Worm (Caenorhabditis elegans) whole organism, L4 larva: ENCODE results near the gene clec-218.

ENCODE experiments used
- D1046.2 ChIP-seq: fragments of 200-800 bp; sonication (Bioruptor generic); IDR thresholded peaks from 2 replicates; pipeline ENCODE4 v1.3.6; 2022; ENCODE audit warnings: missing genetic modification characterization, missing compliant biosample characterization
- F26F4.8 ChIP-seq: fragments of 200-800 bp; sonication (Bioruptor generic); conservative IDR thresholded peaks from 2 replicates; pipeline ENCODE4 v1.3.6; 2022; ENCODE audit warnings: missing genetic modification characterization, missing compliant biosample characterization
- F44E2.7 ChIP-seq: fragments of 200-800 bp; sonication (Bioruptor generic); IDR thresholded peaks from 2 replicates; pipeline ENCODE4 v2.1.2; 2022; ENCODE audit warnings: missing genetic modification characterization, missing compliant biosample characterization
- R02D3.7 ChIP-seq: fragments of 150-350 bp; sonication (generic microtip); optimal IDR thresholded peaks from 3 replicates; lab custom pipeline; 2014; ENCODE audit warnings: missing biosample characterization, missing genetic modification characterization
- Y105C5A.15 ChIP-seq: fragments of 200-800 bp; sonication (Bioruptor generic); IDR thresholded peaks from 2 replicates; pipeline ENCODE4 v1.3.6; 2022; ENCODE audit warnings: missing genetic modification characterization, missing compliant biosample characterization
- Y75B8A.6 ChIP-seq: fragments of 200-800 bp; sonication (Bioruptor generic); IDR thresholded peaks from 2 replicates; pipeline ENCODE4 v1.3.6; 2022; ENCODE audit warnings: missing genetic modification reagents, missing genetic modification characterization, missing compliant biosample characterization
- ZK337.2 ChIP-seq: fragments of 200-800 bp; sonication (Bioruptor generic); IDR thresholded peaks from 2 replicates; pipeline ENCODE4 v1.3.6; 2022; ENCODE audit warnings: missing genetic modification reagents, missing genetic modification characterization, missing compliant biosample characterization
- aha-1 ChIP-seq: fragments of 150-350 bp; peaks from one replicate; lab custom pipeline; 2014; ENCODE audit warnings: missing biosample characterization, missing genetic modification characterization
- arid-1 ChIP-seq: fragments of 200-800 bp; sonication (Bioruptor generic); conservative IDR thresholded peaks from 2 replicates; pipeline ENCODE4 v1.3.6; 2022; ENCODE audit warnings: missing genetic modification reagents, missing genetic modification characterization, missing compliant biosample characterization
- ceh-44 ChIP-seq: fragments of 200-800 bp; sonication (Bioruptor generic); IDR thresholded peaks from 2 replicates; pipeline ENCODE4 v1.3.6; 2022; ENCODE audit warnings: missing genetic modification reagents, missing genetic modification characterization, missing compliant biosample characterization
- ceh-82 ChIP-seq: sonication (generic microtip); optimal IDR thresholded peaks from 2 replicates; lab custom pipeline; 2017; ENCODE audit warnings: missing biosample characterization, missing genetic modification characterization
- ces-1 ChIP-seq: fragments of 150-350 bp; sonication (generic microtip); optimal IDR thresholded peaks from 4 replicates; lab custom pipeline; 2014; ENCODE audit warnings: missing biosample characterization, missing genetic modification reagents, missing genetic modification characterization
- daf-16 ChIP-seq, 3 experiments: sonication (generic microtip); optimal IDR thresholded peaks; 2 replicates each; lab custom pipeline; 2016 to 2017; ENCODE audit warnings: missing genetic modification characterization in 3 of 3, missing genetic modification reagents in 3 of 3, mild to moderate bottlenecking in 2 of 3, missing compliant biosample characterization in 2 of 3, missing biosample characterization in 1 of 3, moderate library complexity in 1 of 3
- dmd-8 ChIP-seq: fragments of 200-800 bp; sonication (Bioruptor generic); IDR thresholded peaks from 2 replicates; pipeline ENCODE4 v1.3.6; 2022; ENCODE audit warnings: missing genetic modification characterization, missing compliant biosample characterization
- dpl-1 ChIP-seq: fragments of 150-350 bp; optimal IDR thresholded peaks from 2 replicates; lab custom pipeline; 2014; ENCODE audit warnings: missing biosample characterization, missing genetic modification reagents, missing genetic modification characterization
- egl-43 ChIP-seq: fragments of 200-800 bp; sonication (Bioruptor generic); IDR thresholded peaks from 2 replicates; pipeline ENCODE4 v1.3.6; 2022; ENCODE audit warnings: missing genetic modification reagents, missing genetic modification characterization, missing compliant biosample characterization
- gei-8 ChIP-seq: fragments of 200-800 bp; sonication (Bioruptor generic); optimal IDR thresholded peaks from 2 replicates; lab custom pipeline; 2018; ENCODE audit warnings: mild to moderate bottlenecking, missing genetic modification characterization, missing compliant biosample characterization
- jun-1 ChIP-seq: fragments of 150-350 bp; optimal IDR thresholded peaks from 2 replicates; lab custom pipeline; 2014; ENCODE audit warnings: missing biosample characterization, missing genetic modification reagents, missing genetic modification characterization
- lim-7 ChIP-seq: fragments of 200-800 bp; sonication (Bioruptor generic); IDR thresholded peaks from 2 replicates; pipeline ENCODE4 v1.3.6; 2022; ENCODE audit warnings: missing genetic modification characterization, missing compliant biosample characterization
- madf-5 ChIP-seq, 2 experiments: fragments of 200-800 bp; sonication (Bioruptor generic); IDR thresholded peaks; 2 replicates each; pipeline ENCODE4 v1.3.6; 2022; ENCODE audit warnings: missing compliant biosample characterization in 2 of 2, missing genetic modification characterization in 2 of 2
- madf-9 ChIP-seq: fragments of 200-800 bp; sonication (Bioruptor generic); conservative IDR thresholded peaks from 2 replicates; pipeline ENCODE4 v1.3.6; 2022; ENCODE audit warnings: missing genetic modification reagents, missing genetic modification characterization, missing compliant biosample characterization
- mep-1 ChIP-seq: fragments of 150-350 bp; sonication (generic microtip); optimal IDR thresholded peaks from 3 replicates; lab custom pipeline; 2014; ENCODE audit warnings: missing biosample characterization, missing genetic modification characterization
- nhr-10 ChIP-seq: fragments of 150-350 bp; optimal IDR thresholded peaks from 2 replicates; lab custom pipeline; 2014; ENCODE audit warnings: missing biosample characterization, missing genetic modification characterization
- nhr-48 ChIP-seq: sonication (generic microtip); optimal IDR thresholded peaks from 2 replicates; lab custom pipeline; 2016; ENCODE audit warnings: mild to moderate bottlenecking, missing genetic modification characterization, missing compliant biosample characterization
- nhr-76 ChIP-seq: fragments of 150-350 bp; optimal IDR thresholded peaks from 2 replicates; lab custom pipeline; 2014; ENCODE audit warnings: missing biosample characterization, missing genetic modification characterization
- set-16 ChIP-seq: fragments of 200-800 bp; sonication (Bioruptor generic); IDR thresholded peaks from 2 replicates; pipeline ENCODE4 v1.3.6; 2022; ENCODE audit warnings: missing genetic modification reagents, missing genetic modification characterization, missing compliant biosample characterization
- snpc-1.2 ChIP-seq: fragments of 200-800 bp; sonication (Bioruptor generic); IDR thresholded peaks from 2 replicates; pipeline ENCODE4 v1.3.6; 2022; ENCODE audit warnings: missing genetic modification reagents, missing genetic modification characterization, missing compliant biosample characterization
- tra-1 ChIP-seq: fragments of 200-800 bp; sonication (Bioruptor generic); IDR thresholded peaks from 2 replicates; pipeline ENCODE4 v1.3.6; 2022; ENCODE audit warnings: missing genetic modification reagents, missing genetic modification characterization, missing compliant biosample characterization
- unc-39 ChIP-seq: sonication (generic microtip); optimal IDR thresholded peaks from 2 replicates; lab custom pipeline; 2017; ENCODE audit warnings: missing biosample characterization, missing genetic modification characterization
- unc-62 ChIP-seq, 3 experiments: fragments of 150-350 bp in 1 of 3; sonication (generic microtip); optimal IDR thresholded peaks in 2 of 3; peaks in 1 of 3; 1 replicate in 1 of 3; 2 replicates in 2 of 3; lab custom pipeline; 2014 to 2017; ENCODE audit warnings: missing biosample characterization in 3 of 3, missing genetic modification characterization in 3 of 3, missing genetic modification reagents in 3 of 3, missing genotype in 1 of 3
- zfp-2 ChIP-seq: sonication (generic microtip); optimal IDR thresholded peaks from 2 replicates; lab custom pipeline; 2016; ENCODE audit warnings: mild to moderate bottlenecking, missing genetic modification characterization, missing compliant biosample characterization

clec-218 gene

ce11 chrV:8314782-8315181 is 7.0 kb downstream of the clec-218 start:
- TF ChIP-seq tra-1 (GFP tag; lab: Robert Waterston, UW) (peak; percentile 22; the same call in 1 of the 2 replicates), ZK337.2 (GFP tag; lab: Robert Waterston, UW) (peak; percentile 46; the same call in 1 of the 2 replicates), Y105C5A.15 (GFP tag; lab: Robert Waterston, UW) (peak; percentile 37; the same call in 1 of the 2 replicates), lim-7 (GFP tag; lab: Robert Waterston, UW) (peak; percentile 67), madf-5 (GFP tag; IDR thresholded peaks at IDR 0.05; lab: Robert Waterston, UW) (peak in 1 of 2 experiments; percentile 49; a peak in 1 of 4 replicates), F26F4.8 (GFP tag; lab: Robert Waterston, UW) (peak; percentile 65; the same call in 1 of the 2 replicates), madf-9 (GFP tag; lab: Robert Waterston, UW) (0 out of 2 replicates have a peak, but pooled peaks have one; percentile 42), ceh-44 (GFP tag; lab: Robert Waterston, UW) (peak; percentile 38; the same call in 1 of the 2 replicates), arid-1 (GFP tag; lab: Robert Waterston, UW) (peak; percentile 30; the same call in 1 of the 2 replicates), F44E2.7 (peak; percentile 38; the same call in 1 of the 2 replicates)
- TF ChIP-seq, all 104 proteins: peak for 10; not testable (repeated sequence) for 94

DNA sequence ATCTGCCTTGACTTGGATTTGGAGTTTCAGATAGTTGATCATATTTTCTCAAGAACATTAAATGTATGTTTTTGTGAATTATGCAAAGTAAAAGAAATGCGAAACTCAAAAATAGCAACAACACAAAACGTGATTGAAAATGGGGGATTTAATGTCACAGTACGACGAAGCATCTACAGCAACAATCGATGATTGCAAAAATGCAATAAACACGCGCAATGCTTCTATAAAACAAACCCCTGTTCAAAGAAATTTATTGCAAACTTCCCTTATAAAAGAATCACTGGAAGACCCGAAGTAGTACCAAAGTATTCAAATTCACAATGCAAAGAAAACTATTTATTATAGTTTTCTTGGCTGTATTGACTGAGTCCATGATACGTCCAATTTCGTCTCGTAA is 10.4 kb downstream of the clec-218 start, which contains the start of gene clec-219:
TSS of gene clec-219 (plus strand) at position 301 of the 400 bp plus-strand sequence.
- TF ChIP-seq R02D3.7 (tag; lab: Kevin White, UChicago) (no peak), ZK337.2 (GFP tag; lab: Robert Waterston, UW) (no peak), nhr-10 (tag; lab: Kevin White, UChicago) (no peak), ceh-82 (tag; lab: Kevin White, UChicago) (no peak), ceh-44 (GFP tag; lab: Robert Waterston, UW) (no peak), Y75B8A.6 (no peak), zfp-2 (tag; lab: Kevin White, UChicago) (no peak), nhr-76 (tag; lab: Kevin White, UChicago) (no peak), daf-16 (GFP tag; optimal IDR thresholded peaks at IDR 0.05; lab: Kevin White, UChicago) (no peak), daf-16 (tag; optimal IDR thresholded peaks at IDR 0.05; lab: Kevin White, UChicago) (no peak), Y105C5A.15 (GFP tag; lab: Robert Waterston, UW) (no peak), F26F4.8 (GFP tag; lab: Robert Waterston, UW) (no peak), nhr-48 (no peak), egl-43 (no peak), set-16 (GFP tag; lab: Robert Waterston, UW) (no peak), dpl-1 (GFP tag; lab: Kevin White, UChicago) (no peak), tra-1 (GFP tag; lab: Robert Waterston, UW) (no peak), ces-1 (GFP tag; lab: Kevin White, UChicago) (no peak)

DNA sequence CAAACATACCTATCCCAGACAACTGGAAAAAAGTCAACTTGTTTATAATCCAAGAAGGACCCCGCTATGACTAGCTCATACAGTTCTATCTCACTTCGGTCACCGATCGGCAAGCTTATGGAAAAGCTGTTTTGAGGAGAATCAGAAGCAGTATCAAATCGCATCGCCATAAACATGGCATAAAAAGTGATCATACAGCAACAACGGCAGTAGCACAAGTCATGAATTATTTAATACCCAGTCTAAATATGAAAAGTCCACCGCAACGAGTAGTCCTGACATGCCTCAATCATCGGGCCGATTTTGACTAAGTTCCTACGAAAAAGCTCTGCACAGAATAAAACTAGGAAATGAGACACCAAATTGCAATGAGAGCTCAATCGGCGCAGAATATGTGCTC is 15.8 kb downstream of the clec-218 start:
- TF ChIP-seq unc-62 (GFP tag; optimal IDR thresholded peaks at IDR 0.05 in 1 of 2; lab: Kevin White, UChicago) = peak in 1 of 2 experiments; percentile 69
- no peak for TF ChIP-seq unc-62 (tag; optimal IDR thresholded peaks at IDR 0.05; lab: Kevin White, UChicago)
- no peak for TF ChIP-seq R02D3.7 (tag; lab: Kevin White, UChicago)
- TF ChIP-seq aha-1 (tag; lab: Kevin White, UChicago) = peak; percentile 95

- peak; percentile 74 for TF ChIP-seq set-16 (GFP tag; lab: Robert Waterston, UW)
- no peak for TF ChIP-seq jun-1
- TF ChIP-seq madf-5 (GFP tag; IDR thresholded peaks at IDR 0.05; lab: Robert Waterston, UW) = no peak
These were observed 18.2 kb downstream of the clec-218 start for ce11 chrV:8325906-8326305.

DNA sequence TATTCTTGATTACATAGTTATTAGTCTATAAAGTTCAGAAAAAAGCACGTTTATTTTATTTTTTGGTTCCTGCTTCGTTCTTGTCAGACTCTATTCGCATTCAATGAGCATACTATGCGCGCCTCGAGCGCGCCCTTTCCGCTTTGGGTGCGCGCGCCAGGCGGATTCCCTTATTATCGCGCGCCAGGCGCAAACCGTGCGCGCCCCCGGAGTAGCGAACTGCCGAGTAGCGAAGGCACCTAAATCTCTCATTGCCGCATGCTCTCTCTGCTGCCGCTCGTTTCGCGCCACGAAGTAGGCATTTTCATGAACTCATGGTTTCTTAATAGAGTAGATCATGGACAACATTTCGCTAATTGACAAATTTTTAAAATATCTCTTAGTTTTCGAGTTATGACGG is 19.3 kb downstream of the clec-218 start:
- no peak for TF ChIP-seq gei-8 (GFP tag; lab: Kevin White, UChicago)
- TF ChIP-seq Y75B8A.6 = no peak
- no peak for TF ChIP-seq unc-39 (tag; lab: Kevin White, UChicago)
- no peak for TF ChIP-seq mep-1 (tag; lab: Kevin White, UChicago)
- TF ChIP-seq set-16 (GFP tag; lab: Robert Waterston, UW) = peak; percentile 89

DNA sequence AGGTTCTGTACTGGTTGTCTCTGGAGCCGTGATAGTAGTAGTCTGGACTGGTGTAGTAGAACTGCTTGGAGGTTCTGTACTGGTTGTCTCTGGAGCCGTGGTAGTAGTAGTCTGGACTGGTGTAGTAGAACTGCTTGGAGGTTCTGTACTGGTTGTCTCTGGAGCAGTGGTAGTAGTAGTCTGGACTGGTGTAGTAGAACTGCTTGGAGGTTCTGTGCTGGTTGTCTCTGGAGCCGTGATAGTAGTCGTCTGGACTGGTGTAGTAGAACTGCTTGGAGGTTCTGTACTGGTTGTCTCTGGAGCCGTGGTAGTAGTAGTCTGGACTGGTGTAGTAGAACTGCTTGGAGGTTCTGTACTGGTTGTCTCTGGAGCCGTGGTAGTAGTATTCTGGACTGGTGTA is 21.6 kb downstream of the clec-218 start:
- TF ChIP-seq madf-9 (GFP tag; lab: Robert Waterston, UW) (0 out of 2 replicates have a peak, but pooled peaks have one; percentile 47), madf-5 (GFP tag; IDR thresholded peaks at IDR 0.05; lab: Robert Waterston, UW) (peak in 1 of 2 experiments; percentile 50; a peak in 1 of 4 replicates), lim-7 (GFP tag; lab: Robert Waterston, UW) (peak; percentile 70), F26F4.8 (GFP tag; lab: Robert Waterston, UW) (peak; percentile 84), Y105C5A.15 (GFP tag; lab: Robert Waterston, UW) (0 out of 2 replicates have a peak, but pooled peaks have one; percentile 57), D1046.2 (GFP tag; lab: Robert Waterston, UW) (0 out of 2 replicates have a peak, but pooled peaks have one; percentile 68), F44E2.7 (0 out of 2 replicates have a peak, but pooled peaks have one; percentile 38), snpc-1.2 (GFP tag; lab: Robert Waterston, UW) (0 out of 2 replicates have a peak, but pooled peaks have one; percentile 29), dmd-8 (peak; percentile 72; the same call in 1 of the 2 replicates)
